Worm (Caenorhabditis elegans): ENCODE data around the gene ZK637.14.

The ZK637.14 gene

DNA sequence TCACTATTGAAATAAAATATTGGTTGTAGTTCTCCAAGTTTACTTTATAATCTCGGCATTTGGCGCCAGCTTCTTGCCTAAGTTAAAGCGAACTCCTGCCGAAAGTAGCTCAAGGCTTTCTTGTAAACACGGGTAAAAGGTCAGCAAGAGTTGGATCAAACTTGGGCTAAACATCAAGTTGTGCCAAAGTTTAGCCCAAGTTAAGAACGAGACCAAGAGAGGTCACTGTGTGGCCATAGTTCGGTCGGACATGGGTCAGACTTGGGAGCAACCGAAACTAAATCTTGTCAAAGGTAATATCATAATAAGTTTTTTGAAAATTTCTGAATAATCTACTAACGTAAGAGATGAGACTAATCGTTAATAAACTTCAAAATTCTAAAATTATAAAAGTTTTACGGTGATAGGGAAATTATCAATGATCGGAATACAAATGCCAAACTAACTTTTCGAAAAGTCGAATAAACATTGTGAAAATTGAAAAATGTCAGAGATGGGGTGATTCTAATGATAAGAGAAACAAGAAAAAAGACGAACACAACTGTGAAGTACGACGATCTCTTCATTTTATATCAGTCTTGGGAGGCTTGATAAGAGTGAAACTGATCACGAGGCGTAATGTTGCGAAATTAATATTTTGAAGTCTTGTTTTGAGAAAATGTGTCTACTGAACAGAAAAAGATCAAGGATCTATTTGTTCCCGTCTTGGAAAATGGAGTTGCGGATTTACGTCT, 20.9 kb downstream of the ZK637.14 start (continued):
- TF ChIP-seq lin-13 (GFP tag; optimal IDR thresholded peaks at IDR 0.05) (peak; percentile 3), ama-1 (optimal IDR thresholded peaks at IDR 0.05) (peak; percentile 78), elt-3 (tag; optimal IDR thresholded peaks at IDR 0.05) (no peak), ZK546.5 (tag; optimal IDR thresholded peaks at IDR 0.05) (no peak), nhr-129 (tag; optimal IDR thresholded peaks at IDR 0.05) (peak; percentile 45), sma-9 (GFP tag; optimal IDR thresholded peaks at IDR 0.05) (peak; percentile 83), sma-9 (tag; optimal IDR thresholded peaks at IDR 0.05) (no peak), skn-1 (tag; optimal IDR thresholded peaks at IDR 0.05) (peak; percentile 25), ztf-4 (tag; optimal IDR thresholded peaks at IDR 0.05) (no peak), nhr-10 (tag; optimal IDR thresholded peaks at IDR 0.05) (no peak), sma-3 (GFP tag; optimal IDR thresholded peaks at IDR 0.05) (peak; percentile 72), nhr-11 (tag; optimal IDR thresholded peaks at IDR 0.05) (no peak), aly-2 (tag; optimal IDR thresholded peaks at IDR 0.05) (no peak), sem-4 (tag; optimal IDR thresholded peaks at IDR 0.05) (no peak)

ce11 chrIII:8866983-8867842, 21.7 kb downstream of the ZK637.14 start:
- peak; percentile 58 for TF ChIP-seq crh-2 (tag; optimal IDR thresholded peaks at IDR 0.05)
- TF ChIP-seq peb-1 (tag; optimal IDR thresholded peaks at IDR 0.05), result no peak
- no peak for TF ChIP-seq nhr-77 (tag; optimal IDR thresholded peaks at IDR 0.05)
- TF ChIP-seq nhr-6 (tag; optimal IDR thresholded peaks at IDR 0.05), result no peak
- TF ChIP-seq unc-55 (GFP tag; optimal IDR thresholded peaks at IDR 0.05), result no peak
- peak; percentile 65 for TF ChIP-seq fos-1 (tag; optimal IDR thresholded peaks at IDR 0.05)
- TF ChIP-seq nhr-23 (tag; optimal IDR thresholded peaks at IDR 0.05), result no peak
- TF ChIP-seq mab-5 (tag; optimal IDR thresholded peaks at IDR 0.05), result no peak
- TF ChIP-seq nhr-129 (tag; optimal IDR thresholded peaks at IDR 0.05), result peak; percentile 16
- no peak for TF ChIP-seq R02D3.7 (tag; optimal IDR thresholded peaks at IDR 0.05)
- TF ChIP-seq lin-39 (tag; optimal IDR thresholded peaks at IDR 0.05), result no peak
- no peak for TF ChIP-seq ztf-1 (GFP tag; conservative IDR thresholded peaks at IDR 0.05)
- TF ChIP-seq nhr-12 (tag; optimal IDR thresholded peaks at IDR 0.05), result no peak
- TF ChIP-seq unc-39 (tag; optimal IDR thresholded peaks at IDR 0.05), result no peak
- TF ChIP-seq alr-1 (tag; optimal IDR thresholded peaks at IDR 0.05), result no peak
- no peak for TF ChIP-seq lin-11 (tag; optimal IDR thresholded peaks at IDR 0.05)
- TF ChIP-seq elt-1 (tag; optimal IDR thresholded peaks at IDR 0.05), result no peak
- peak; percentile 43 for TF ChIP-seq nhr-25 (tag; optimal IDR thresholded peaks at IDR 0.05)
- TF ChIP-seq Y55F3AM.14 (GFP tag; optimal IDR thresholded peaks at IDR 0.05), result no peak
- peak in 1 of 2 experiments; percentile 32 for TF ChIP-seq lsy-2 (tag; optimal IDR thresholded peaks at IDR 0.05)
- no peak for TF ChIP-seq snpc-4 (tag; optimal IDR thresholded peaks at IDR 0.05)
- TF ChIP-seq ztf-4 (tag; optimal IDR thresholded peaks at IDR 0.05), result no peak
- TF ChIP-seq mdl-1 (tag; optimal IDR thresholded peaks at IDR 0.05), result no peak
- no peak for TF ChIP-seq skn-1 (tag; optimal IDR thresholded peaks at IDR 0.05)
- no peak for TF ChIP-seq ztf-11 (tag; optimal IDR thresholded peaks at IDR 0.05)
- no peak for TF ChIP-seq nhr-11 (tag; optimal IDR thresholded peaks at IDR 0.05)
- no peak for TF ChIP-seq unc-62 (GFP tag; optimal IDR thresholded peaks at IDR 0.05)
- TF ChIP-seq nhr-237 (tag; optimal IDR thresholded peaks at IDR 0.05), result no peak
- peak; percentile 68 for TF ChIP-seq blmp-1 (tag; optimal IDR thresholded peaks at IDR 0.05; ENCODE audit: insufficient read depth)
- TF ChIP-seq lin-13 (GFP tag; optimal IDR thresholded peaks at IDR 0.05), result peak; percentile 23
- TF ChIP-seq ZK546.5 (tag; optimal IDR thresholded peaks at IDR 0.05), result no peak
- no peak for TF ChIP-seq aly-2 (tag; optimal IDR thresholded peaks at IDR 0.05)
- no peak for TF ChIP-seq zag-1 (tag; optimal IDR thresholded peaks at IDR 0.05)
- no peak for TF ChIP-seq C34F6.9 (tag; optimal IDR thresholded peaks at IDR 0.05)
- TF ChIP-seq sem-4 (tag; optimal IDR thresholded peaks at IDR 0.05), result no peak
- no peak for TF ChIP-seq elt-3 (tag; optimal IDR thresholded peaks at IDR 0.05)
- TF ChIP-seq ceh-16 (tag; optimal IDR thresholded peaks at IDR 0.05), result no peak
- peak; percentile 64 for TF ChIP-seq sma-3 (GFP tag; optimal IDR thresholded peaks at IDR 0.05)
- peak; percentile 8 for TF ChIP-seq F13H6.1 (tag; optimal IDR thresholded peaks at IDR 0.05)
- TF ChIP-seq mbf-1 (tag; optimal IDR thresholded peaks at IDR 0.05), result no peak
- no peak for TF ChIP-seq egl-27 (tag; optimal IDR thresholded peaks at IDR 0.05)
- TF ChIP-seq ama-1 (optimal IDR thresholded peaks at IDR 0.05), result peak; percentile 87
- TF ChIP-seq dmd-4 (tag; optimal IDR thresholded peaks at IDR 0.05), result no peak
- peak; percentile 44 for TF ChIP-seq sma-9 (GFP tag; optimal IDR thresholded peaks at IDR 0.05)
- no peak for TF ChIP-seq sma-9 (tag; optimal IDR thresholded peaks at IDR 0.05)
- no peak for TF ChIP-seq nhr-10 (tag; optimal IDR thresholded peaks at IDR 0.05)
- no peak for TF ChIP-seq gmeb-1 (tag; optimal IDR thresholded peaks at IDR 0.05)
- no peak for TF ChIP-seq ceh-82 (tag; optimal IDR thresholded peaks at IDR 0.05)

Measured in whole organism, L2 larva.